Worm (Caenorhabditis elegans): ENCODE results near the gene his-61.
A peak's percentile ranks its signal among the peaks of the same experiment; 100 is the strongest.

The his-61 gene

ce11 chrIV:7454890-7455289, 31.1 kb downstream of the his-61 start:
- TF ChIP-seq F49E8.2 (tag; optimal IDR thresholded peaks at IDR 0.05; ENCODE audit: borderline replicate concordance) (no peak), Y5F2A.4 (GFP tag; optimal IDR thresholded peaks at IDR 0.05) (no peak), aha-1 (tag) (no peak), unc-62 (GFP tag; optimal IDR thresholded peaks at IDR 0.05 in 1 of 2) (peak in 1 of 2 experiments; percentile 92), unc-62 (tag; optimal IDR thresholded peaks at IDR 0.05) (no peak), Y105C5A.15 (GFP tag; IDR thresholded peaks at IDR 0.05) (no peak), lin-1 (GFP tag; IDR thresholded peaks at IDR 0.05) (no peak)

- TF ChIP-seq unc-62 (GFP tag; optimal IDR thresholded peaks at IDR 0.05 in 1 of 2), result peak in 1 of 2 experiments; percentile 93
- no peak for TF ChIP-seq unc-62 (tag; optimal IDR thresholded peaks at IDR 0.05)
- no peak for TF ChIP-seq T20F7.1 (GFP tag; optimal IDR thresholded peaks at IDR 0.05)
- 0 out of 2 replicates have a peak, but pooled peaks have one; percentile 12 for TF ChIP-seq ctbp-1 (GFP tag; IDR thresholded peaks at IDR 0.05)
- TF ChIP-seq daf-8 (GFP tag; IDR thresholded peaks at IDR 0.05), result no peak
- no peak for TF ChIP-seq mxl-3 (GFP tag; optimal IDR thresholded peaks at IDR 0.05)
- TF ChIP-seq ces-1 (GFP tag; optimal IDR thresholded peaks at IDR 0.05), result peak; percentile 3
Observed at ce11 chrIV:7453661-7454159, 32.3 kb downstream of the his-61 start.

- no peak for TF ChIP-seq pqm-1 (tag; optimal IDR thresholded peaks at IDR 0.05)
- 0 out of 2 replicates have a peak, but pooled peaks have one; percentile 26 for TF ChIP-seq php-3 (GFP tag; IDR thresholded peaks at IDR 0.05)
Observed at ce11 chrIV:7451345-7451744, 34.7 kb downstream of the his-61 start, which contains the start of gene tes-1. TSS of gene tes-1 (minus strand) at chrIV:7451445.

ce11 chrIV:7447556-7447955, 38.5 kb downstream of the his-61 start, which contains the start of gene B0496.2:
TSS of gene B0496.2 (plus strand) at chrIV:7447856.
- TF ChIP-seq madf-5 (GFP tag; IDR thresholded peaks at IDR 0.05), result no peak
- TF ChIP-seq R02D3.7 (tag; optimal IDR thresholded peaks at IDR 0.05), result no peak
- TF ChIP-seq ces-1 (GFP tag; optimal IDR thresholded peaks at IDR 0.05), result no peak
- no peak for TF ChIP-seq nhr-102 (tag; optimal IDR thresholded peaks at IDR 0.05)
- no peak for TF ChIP-seq aly-2 (tag; optimal IDR thresholded peaks at IDR 0.05)
- no peak for TF ChIP-seq ctbp-1 (GFP tag; IDR thresholded peaks at IDR 0.05)
- no peak for TF ChIP-seq Y5F2A.4 (GFP tag; optimal IDR thresholded peaks at IDR 0.05)
- TF ChIP-seq ztf-11 (tag; optimal IDR thresholded peaks at IDR 0.05), result no peak
- TF ChIP-seq gei-8 (GFP tag; optimal IDR thresholded peaks at IDR 0.05), result no peak
- TF ChIP-seq sdz-12 (GFP tag; optimal IDR thresholded peaks at IDR 0.05), result no peak
- no peak for TF ChIP-seq ceh-32 (tag; optimal IDR thresholded peaks at IDR 0.05; ENCODE audit: poor library complexity)
- no peak for TF ChIP-seq tag-97 (GFP tag; IDR thresholded peaks at IDR 0.05)
- TF ChIP-seq nhr-11 (tag; optimal IDR thresholded peaks at IDR 0.05), result no peak
- TF ChIP-seq F44E2.7 (GFP tag; IDR thresholded peaks at IDR 0.05), result no peak
- no peak for TF ChIP-seq lin-15B (tag; optimal IDR thresholded peaks at IDR 0.05)
- no peak for TF ChIP-seq zfp-3 (GFP tag; conservative IDR thresholded peaks at IDR 0.05)
- TF ChIP-seq spr-1 (tag; optimal IDR thresholded peaks at IDR 0.05), result no peak
- no peak for TF ChIP-seq dmd-9 (GFP tag; IDR thresholded peaks at IDR 0.05)
- TF ChIP-seq daf-16 (GFP tag; optimal IDR thresholded peaks at IDR 0.05), result no peak
- TF ChIP-seq daf-16 (tag; optimal IDR thresholded peaks at IDR 0.05), result no peak
- no peak for TF ChIP-seq lin-13 (GFP tag; optimal IDR thresholded peaks at IDR 0.05)

- no peak for TF ChIP-seq daf-16 (GFP tag; optimal IDR thresholded peaks at IDR 0.05)
- TF ChIP-seq daf-16 (tag; optimal IDR thresholded peaks at IDR 0.05), result no peak
- no peak for TF ChIP-seq ceh-44 (GFP tag; IDR thresholded peaks at IDR 0.05)
- no peak for TF ChIP-seq dmd-9 (GFP tag; IDR thresholded peaks at IDR 0.05)
- TF ChIP-seq tag-97 (GFP tag; IDR thresholded peaks at IDR 0.05), result no peak
- TF ChIP-seq ztf-7 (tag; optimal IDR thresholded peaks at IDR 0.05), result no peak
- no peak for TF ChIP-seq mdl-1 (tag; optimal IDR thresholded peaks at IDR 0.05)
- TF ChIP-seq nhr-111 (GFP tag; optimal IDR thresholded peaks at IDR 0.05), result no peak
- TF ChIP-seq lim-7 (GFP tag; IDR thresholded peaks at IDR 0.05), result no peak
- TF ChIP-seq spr-1 (tag; optimal IDR thresholded peaks at IDR 0.05), result no peak
Observed at ce11 chrIV:7445995-7446394, 40.0 kb downstream of the his-61 start, which contains the start of gene B0496.1. TSS of gene B0496.1 (plus strand) at chrIV:7446295.
